Fruit fly (Drosophila melanogaster) whole organism, embryonic: ENCODE results near the gene GAPcenA.
A peak's percentile ranks its signal among the peaks of the same experiment; 100 is the strongest.

Experiments used
- Antp ChIP-seq: fragments of 200-800 bp; sonication (Bioruptor generic); optimal IDR thresholded peaks from 3 replicates; lab custom pipeline; 2016; ENCODE audit warnings: missing biosample characterization, missing genetic modification characterization
- B-H2 ChIP-seq: fragments of 200-800 bp; sonication (Bioruptor generic); optimal IDR thresholded peaks from 2 replicates; lab custom pipeline; 2018; ENCODE audit warnings: missing biosample characterization, mild to moderate bottlenecking, missing genetic modification characterization
- CG11560 ChIP-seq: fragments of 200-800 bp; sonication (Bioruptor generic); IDR thresholded peaks from 3 replicates; pipeline ENCODE4 v1.3.6; 2022; ENCODE audit warnings: missing biosample characterization, missing genetic modification characterization
- CG12659 ChIP-seq: fragments of 200-800 bp; sonication (Bioruptor generic); optimal IDR thresholded peaks from 3 replicates; lab custom pipeline; 2017; ENCODE audit warnings: mild to moderate bottlenecking, missing biosample characterization, missing genetic modification reagents, missing genetic modification characterization
- CG13123 ChIP-seq: fragments of 200-800 bp; sonication (Bioruptor generic); optimal IDR thresholded peaks from 2 replicates; lab custom pipeline; 2016; ENCODE audit warnings: missing biosample characterization, missing genetic modification characterization
- CG15601 ChIP-seq: fragments of 200-800 bp; sonication (Bioruptor generic); optimal IDR thresholded peaks from 3 replicates; lab custom pipeline; 2019; ENCODE audit warnings: missing biosample characterization, mild to moderate bottlenecking, missing genetic modification characterization, moderate library complexity
- CG1603 ChIP-seq: fragments of 200-800 bp; sonication (Bioruptor generic); optimal IDR thresholded peaks from 2 replicates; lab custom pipeline; 2019; ENCODE audit warnings: missing biosample characterization, mild to moderate bottlenecking, missing genetic modification characterization, moderate library complexity
- CG16815 ChIP-seq: fragments of 200-800 bp; sonication (Bioruptor generic); optimal IDR thresholded peaks from 3 replicates; lab custom pipeline; 2017; ENCODE audit warnings: missing biosample characterization, mild to moderate bottlenecking, missing genetic modification characterization
- CG17361 ChIP-seq: fragments of 200-800 bp; sonication (Bioruptor generic); IDR thresholded peaks from 3 replicates; pipeline ENCODE4 v1.3.6; 2022; ENCODE audit warnings: missing biosample characterization, missing genetic modification characterization
- CG2678 ChIP-seq: fragments of 200-800 bp; sonication (Bioruptor generic); optimal IDR thresholded peaks from 3 replicates; lab custom pipeline; 2019; ENCODE audit warnings: missing biosample characterization, mild to moderate bottlenecking, missing genetic modification characterization, moderate library complexity
- CG30020 ChIP-seq: fragments of 200-800 bp; optimal IDR thresholded peaks from 2 replicates; lab custom pipeline; 2019; ENCODE audit warnings: missing biosample characterization, mild to moderate bottlenecking, missing genetic modification characterization, moderate library complexity
- CG3065 ChIP-seq: fragments of 200-800 bp; sonication (Bioruptor generic); optimal IDR thresholded peaks from 2 replicates; lab custom pipeline; 2016; ENCODE audit warnings: missing biosample characterization, missing genetic modification characterization
- CG34376 ChIP-seq: fragments of 200-800 bp; sonication (Bioruptor generic); optimal IDR thresholded peaks from 2 replicates; lab custom pipeline; 2018; ENCODE audit warnings: missing biosample characterization, mild to moderate bottlenecking, missing genetic modification characterization
- CG3995 ChIP-seq: fragments of 200-800 bp; sonication (Bioruptor generic); optimal IDR thresholded peaks from 3 replicates; lab custom pipeline; 2016; ENCODE audit warnings: missing biosample characterization, missing genetic modification characterization
- CG6175 ChIP-seq: fragments of 200-800 bp; sonication (Bioruptor generic); IDR thresholded peaks from 3 replicates; pipeline ENCODE4 v1.3.6; 2022; ENCODE audit warnings: missing biosample characterization, missing genetic modification characterization
- CG6683 ChIP-seq: fragments of 200-800 bp; sonication (Bioruptor generic); optimal IDR thresholded peaks from 2 replicates; lab custom pipeline; 2017; ENCODE audit warnings: missing biosample characterization, mild to moderate bottlenecking, missing genetic modification characterization, missing genetic modification reagents
- CG6689 ChIP-seq: fragments of 200-800 bp; sonication (Bioruptor generic); IDR thresholded peaks from 2 replicates; pipeline ENCODE4 v1.3.6; 2022; ENCODE audit warnings: missing biosample characterization, missing genetic modification characterization
- CG6765 ChIP-seq: fragments of 200-800 bp; sonication (Bioruptor generic); optimal IDR thresholded peaks from 3 replicates; lab custom pipeline; 2017; ENCODE audit warnings: missing biosample characterization, mild to moderate bottlenecking, missing genetic modification characterization
- CG9727 ChIP-seq: fragments of 200-800 bp; sonication (Bioruptor generic); optimal IDR thresholded peaks from 3 replicates; lab custom pipeline; 2017; ENCODE audit warnings: missing biosample characterization, mild to moderate bottlenecking, missing genetic modification characterization
- CG9932 ChIP-seq: fragments of 200-800 bp; sonication (Bioruptor generic); IDR thresholded peaks from 2 replicates; pipeline ENCODE4 v1.3.6; 2022; ENCODE audit warnings: missing biosample characterization, missing genetic modification characterization
- Dek ChIP-seq: fragments of 200-800 bp; sonication (Bioruptor generic); optimal IDR thresholded peaks from 3 replicates; lab custom pipeline; 2019; ENCODE audit warnings: missing biosample characterization, mild to moderate bottlenecking, missing genetic modification characterization, moderate library complexity
- Drgx ChIP-seq: fragments of 200-800 bp; sonication (Bioruptor generic); IDR thresholded peaks from 2 replicates; pipeline ENCODE4 v1.3.6; 2022; ENCODE audit warnings: missing biosample characterization, missing genetic modification characterization
- E2f1 ChIP-seq: fragments of 200-800 bp; sonication (Bioruptor generic); IDR thresholded peaks from 2 replicates; pipeline ENCODE4 v1.3.6; 2022; ENCODE audit warnings: missing biosample characterization, missing genetic modification characterization
- ERR ChIP-seq: fragments of 200-800 bp; sonication (Bioruptor generic); optimal IDR thresholded peaks from 2 replicates; lab custom pipeline; 2016; ENCODE audit warnings: missing biosample characterization, missing genetic modification characterization
- H2.0 ChIP-seq: fragments of 200-800 bp; sonication (Bioruptor generic); IDR thresholded peaks from 2 replicates; pipeline ENCODE4 v1.3.6; 2022; ENCODE audit warnings: missing biosample characterization, missing genetic modification characterization
- Hr51 ChIP-seq, 2 experiments: fragments of 200-800 bp; sonication (Bioruptor generic); optimal IDR thresholded peaks; 2 replicates in 1 of 2; 3 replicates in 1 of 2; lab custom pipeline; 2016 to 2018; ENCODE audit warnings: missing biosample characterization in 2 of 2, missing genetic modification characterization in 2 of 2, mild to moderate bottlenecking in 1 of 2, moderate library complexity in 1 of 2
- Mad ChIP-seq: fragments of 200-800 bp; sonication (Bioruptor generic); optimal IDR thresholded peaks from 2 replicates; lab custom pipeline; 2016; ENCODE audit warnings: missing biosample characterization, missing genetic modification characterization
- Mrtf ChIP-seq: fragments of 200-800 bp; sonication (Bioruptor generic); IDR thresholded peaks from 3 replicates; pipeline ENCODE4 v1.3.6; 2022; ENCODE audit warnings: missing biosample characterization, missing genetic modification characterization
- NC2α ChIP-seq: fragments of 200-800 bp; sonication (Bioruptor generic); optimal IDR thresholded peaks from 2 replicates; lab custom pipeline; 2016; ENCODE audit warnings: missing biosample characterization, missing genetic modification characterization
- NC2β ChIP-seq: fragments of 200-800 bp; sonication (Bioruptor generic); optimal IDR thresholded peaks from 2 replicates; lab custom pipeline; 2016; ENCODE audit warnings: missing biosample characterization, missing genetic modification characterization
- Oaz ChIP-seq: fragments of 200-800 bp; sonication (Bioruptor generic); IDR thresholded peaks from 2 replicates; pipeline ENCODE4 v1.3.6; 2022; ENCODE audit warnings: missing biosample characterization, missing genetic modification characterization
- Tbp ChIP-seq: fragments of >200 bp; optimal IDR thresholded peaks from 2 replicates; lab custom pipeline; 2018; ENCODE audit warnings: missing biosample characterization, missing genetic modification characterization
- amos ChIP-seq: fragments of 200-800 bp; sonication (Bioruptor generic); IDR thresholded peaks from 2 replicates; pipeline ENCODE4 v1.3.6; 2022; ENCODE audit warnings: missing biosample characterization, missing genetic modification characterization; ENCODE audit not compliant: partially characterized antibody
- bcd ChIP-seq: fragments of 200-800 bp; sonication (Bioruptor generic); optimal IDR thresholded peaks from 2 replicates; lab custom pipeline; 2017; ENCODE audit warnings: missing biosample characterization, mild to moderate bottlenecking, missing genetic modification characterization
- chn ChIP-seq: fragments of 200-800 bp; sonication (Bioruptor generic); optimal IDR thresholded peaks from 2 replicates; lab custom pipeline; 2016; ENCODE audit warnings: missing biosample characterization, missing genetic modification characterization
- croc ChIP-seq: fragments of 200-800 bp; sonication (Bioruptor generic); conservative IDR thresholded peaks from 3 replicates; pipeline ENCODE4 v1.3.6; 2022; ENCODE audit warnings: missing biosample characterization, missing genetic modification characterization
- fu2 ChIP-seq: fragments of 200-800 bp; sonication (Bioruptor generic); optimal IDR thresholded peaks from 2 replicates; lab custom pipeline; 2016; ENCODE audit warnings: missing biosample characterization, missing genetic modification characterization
- gsb-n ChIP-seq: fragments of 200-800 bp; sonication (Bioruptor generic); optimal IDR thresholded peaks from 3 replicates; lab custom pipeline; 2018; ENCODE audit warnings: missing biosample characterization, mild to moderate bottlenecking, missing genetic modification characterization
- hth ChIP-seq: fragments of >200 bp; optimal IDR thresholded peaks from 2 replicates; lab custom pipeline; 2017; ENCODE audit warnings: inconsistent platforms
- lilli ChIP-seq: fragments of 200-800 bp; sonication (Bioruptor generic); optimal IDR thresholded peaks from 3 replicates; lab custom pipeline; 2016; ENCODE audit warnings: missing biosample characterization, missing genetic modification characterization
- nau ChIP-seq: fragments of 200-800 bp; sonication (Bioruptor generic); optimal IDR thresholded peaks from 3 replicates; lab custom pipeline; 2017; ENCODE audit warnings: missing biosample characterization, mild to moderate bottlenecking, missing genetic modification characterization, missing genetic modification reagents
- pnt ChIP-seq: fragments of 200-800 bp; sonication (Bioruptor generic); optimal IDR thresholded peaks from 3 replicates; lab custom pipeline; 2016; ENCODE audit warnings: missing biosample characterization, missing genetic modification characterization
- schlank ChIP-seq: fragments of 200-800 bp; sonication (Bioruptor generic); optimal IDR thresholded peaks from 2 replicates; lab custom pipeline; 2018; ENCODE audit warnings: missing biosample characterization, mild to moderate bottlenecking, missing genetic modification characterization
- sens ChIP-seq: fragments of 200-800 bp; sonication (Bioruptor generic); peaks from one replicate; lab custom pipeline; 2016; ENCODE audit warnings: missing biosample characterization, missing genetic modification characterization
- sob ChIP-seq: fragments of 200-800 bp; sonication (Bioruptor generic); IDR thresholded peaks from 2 replicates; pipeline ENCODE4 v1.3.6; 2022; ENCODE audit warnings: missing biosample characterization, missing genetic modification characterization
- tgo ChIP-seq: fragments of 200-800 bp; sonication (Bioruptor generic); IDR thresholded peaks from 3 replicates; pipeline ENCODE4 v1.3.6; 2022; ENCODE audit warnings: missing biosample characterization, missing genetic modification characterization
- toy ChIP-seq: fragments of 200-800 bp; sonication (Bioruptor generic); IDR thresholded peaks from 2 replicates; pipeline ENCODE4 v1.3.6; 2022; ENCODE audit warnings: missing biosample characterization, missing genetic modification characterization
- tx ChIP-seq: fragments of 200-800 bp; sonication (Bioruptor generic); optimal IDR thresholded peaks from 2 replicates; lab custom pipeline; 2016; ENCODE audit warnings: missing biosample characterization, missing genetic modification characterization
- usp ChIP-seq: fragments of >200 bp; optimal IDR thresholded peaks from 2 replicates; lab custom pipeline; 2017; ENCODE audit warnings: missing biosample characterization, missing genetic modification characterization
- yki ChIP-seq: fragments of >200 bp; optimal IDR thresholded peaks from 3 replicates; lab custom pipeline; 2018

Gene GAPcenA

dm6 chr3L:8299224-8300130 is 46.9 kb upstream of the GAPcenA start, which contains the start of the genes Arl5 and CG13671 (continued):
- TF ChIP-seq CG11560 (tag; lab: Robert Waterston, UW) (no peak), usp (GFP tag; lab: Kevin White, UChicago) (no peak), CG6689 (GFP tag; lab: Robert Waterston, UW) (peak; percentile 75), pnt (GFP tag; lab: Kevin White, UChicago) (peak; percentile 43), CG6683 (GFP tag; lab: Kevin White, UChicago) (peak; percentile 43), Antp (GFP tag; lab: Kevin White, UChicago) (peak; percentile 61), yki (lab: Kevin White, UChicago) (no peak), hth (lab: Kevin White, UChicago) (no peak), CG9727 (GFP tag; lab: Kevin White, UChicago) (peak; percentile 83), Mrtf (GFP tag; lab: Robert Waterston, UW) (peak; percentile 75), CG6765 (no peak), lilli (peak; percentile 85), Oaz (0 out of 2 replicates have a peak, but pooled peaks have one; percentile 30), E2f1 (peak; percentile 71), NC2α (GFP tag; lab: Kevin White, UChicago) (peak; percentile 13), H2.0 (GFP tag; lab: Robert Waterston, UW) (peak; percentile 76), CG34376 (GFP tag; lab: Kevin White, UChicago) (peak; percentile 75), CG13123 (GFP tag; lab: Kevin White, UChicago) (peak; percentile 83), CG2678 (tag; lab: Kevin White, UChicago) (no peak), croc (GFP tag; lab: Robert Waterston, UW) (peak; percentile 44), NC2β (GFP tag; lab: Kevin White, UChicago) (peak; percentile 48), tx (GFP tag; lab: Kevin White, UChicago) (peak; percentile 62), CG3995 (peak; percentile 40), bcd (GFP tag; lab: Kevin White, UChicago) (peak; percentile 78), CG1603 (tag; lab: Kevin White, UChicago) (peak; percentile 25), fu2 (GFP tag; lab: Kevin White, UChicago) (peak; percentile 14), toy (GFP tag; lab: Robert Waterston, UW) (no peak), Drgx (peak; percentile 70), amos (GFP tag; lab: Robert Waterston, UW) (peak; percentile 72), CG15601 (tag; lab: Kevin White, UChicago) (peak; percentile 61), gsb-n (tag; lab: Kevin White, UChicago) (peak; percentile 76), CG9932 (GFP tag; lab: Robert Waterston, UW) (peak; percentile 88), CG6175 (GFP tag; lab: Robert Waterston, UW) (0 out of 3 replicates have a peak, but pooled peaks have one; percentile 42), CG12659 (GFP tag; lab: Kevin White, UChicago) (peak; percentile 83), CG3065 (GFP tag; lab: Kevin White, UChicago) (peak; percentile 75), schlank (tag; lab: Kevin White, UChicago) (no peak), nau (GFP tag; lab: Kevin White, UChicago) (peak; percentile 25), Dek (tag; lab: Kevin White, UChicago) (peak; percentile 66), tgo (GFP tag; lab: Robert Waterston, UW) (peak; percentile 80), Hr51 (GFP tag; optimal IDR thresholded peaks at IDR 0.05; lab: Kevin White, UChicago) (peak; percentile 68), CG17361 (peak; percentile 85; the same call in 2 of the 3 replicates), chn (GFP tag; lab: Kevin White, UChicago) (peak; percentile 78), CG16815 (peak; percentile 56), Mad (GFP tag; lab: Kevin White, UChicago) (peak; percentile 77), CG30020 (peak; percentile 45), sob (GFP tag; lab: Robert Waterston, UW) (peak; percentile 91), B-H2 (GFP tag; lab: Kevin White, UChicago) (peak; percentile 37), Tbp (GFP tag; lab: Kevin White, UChicago) (no peak), ERR (GFP tag; lab: Kevin White, UChicago) (peak; percentile 13), sens (GFP tag; lab: Kevin White, UChicago) (peak; percentile 95)
